Worm (Caenorhabditis elegans): ENCODE data around the gene F55C5.10.

The F55C5.10 gene

ce11 chrV:12294091-12294490 is 10.8 kb downstream of the F55C5.10 start:
- TF ChIP-seq ama-1 (optimal IDR thresholded peaks at IDR 0.05) (no peak), hnd-1 (tag; optimal IDR thresholded peaks at IDR 0.05) (no peak), tbx-37 (GFP tag; conservative IDR thresholded peaks at IDR 0.05) (no peak), tbx-11 (GFP tag; IDR thresholded peaks at IDR 0.05) (no peak), ceh-36 (tag; optimal IDR thresholded peaks at IDR 0.05) (no peak), flt-1 (GFP tag; IDR thresholded peaks at IDR 0.05) (no peak), F13C5.2 (tag; optimal IDR thresholded peaks at IDR 0.05) (no peak), sea-1 (GFP tag; conservative IDR thresholded peaks at IDR 0.05) (no peak), ceh-13 (GFP tag; optimal IDR thresholded peaks at IDR 0.05) (no peak), pes-1 (GFP tag; IDR thresholded peaks at IDR 0.05) (no peak), ets-7 (tag; optimal IDR thresholded peaks at IDR 0.05) (no peak), hmbx-1 (tag; optimal IDR thresholded peaks at IDR 0.05) (no peak), aly-1 (tag; optimal IDR thresholded peaks at IDR 0.05) (no peak), scrt-1 (GFP tag; IDR thresholded peaks at IDR 0.05) (no peak), hmg-4 (GFP tag; optimal IDR thresholded peaks at IDR 0.05) (no peak), B0310.2 (tag; optimal IDR thresholded peaks at IDR 0.05) (no peak)

- TF ChIP-seq aly-1 (tag; optimal IDR thresholded peaks at IDR 0.05) (no peak), flt-1 (GFP tag; IDR thresholded peaks at IDR 0.05) (no peak), scrt-1 (GFP tag; IDR thresholded peaks at IDR 0.05) (no peak), hmg-4 (GFP tag; optimal IDR thresholded peaks at IDR 0.05) (peak; percentile 2)
Observed at ce11 chrV:12295015-12295414, 11.7 kb downstream of the F55C5.10 start.

- no peak for TF ChIP-seq ama-1 (optimal IDR thresholded peaks at IDR 0.05)
- TF ChIP-seq ceh-36 (tag; optimal IDR thresholded peaks at IDR 0.05), result no peak
- no peak for TF ChIP-seq tbx-11 (GFP tag; IDR thresholded peaks at IDR 0.05)
- no peak for TF ChIP-seq ceh-13 (GFP tag; optimal IDR thresholded peaks at IDR 0.05)
- no peak for TF ChIP-seq tbx-37 (GFP tag; conservative IDR thresholded peaks at IDR 0.05)
Observed at ce11 chrV:12295520-12295919, 12.2 kb downstream of the F55C5.10 start.

ce11 chrV:12296122-12296521 is 12.8 kb downstream of the F55C5.10 start:
- TF ChIP-seq hmbx-1 (tag; optimal IDR thresholded peaks at IDR 0.05) (no peak), tbx-11 (GFP tag; IDR thresholded peaks at IDR 0.05) (no peak), ama-1 (optimal IDR thresholded peaks at IDR 0.05) (no peak), F13C5.2 (tag; optimal IDR thresholded peaks at IDR 0.05) (no peak), ceh-36 (tag; optimal IDR thresholded peaks at IDR 0.05) (no peak), hmg-4 (GFP tag; optimal IDR thresholded peaks at IDR 0.05) (no peak), tbx-37 (GFP tag; conservative IDR thresholded peaks at IDR 0.05) (no peak), B0310.2 (tag; optimal IDR thresholded peaks at IDR 0.05) (no peak), tra-4 (tag; optimal IDR thresholded peaks at IDR 0.05) (no peak), aly-1 (tag; optimal IDR thresholded peaks at IDR 0.05) (no peak), sea-1 (GFP tag; conservative IDR thresholded peaks at IDR 0.05) (no peak), ets-7 (tag; optimal IDR thresholded peaks at IDR 0.05) (no peak), pes-1 (GFP tag; IDR thresholded peaks at IDR 0.05) (no peak), flt-1 (GFP tag; IDR thresholded peaks at IDR 0.05) (no peak), scrt-1 (GFP tag; IDR thresholded peaks at IDR 0.05) (no peak), ceh-13 (GFP tag; optimal IDR thresholded peaks at IDR 0.05) (no peak), hnd-1 (tag; optimal IDR thresholded peaks at IDR 0.05) (no peak)

- TF ChIP-seq tbx-37 (GFP tag; conservative IDR thresholded peaks at IDR 0.05) (no peak), ama-1 (optimal IDR thresholded peaks at IDR 0.05) (no peak), ceh-36 (tag; optimal IDR thresholded peaks at IDR 0.05) (no peak), hmg-4 (GFP tag; optimal IDR thresholded peaks at IDR 0.05) (no peak), B0310.2 (tag; optimal IDR thresholded peaks at IDR 0.05) (no peak), ceh-13 (GFP tag; optimal IDR thresholded peaks at IDR 0.05) (no peak), aly-1 (tag; optimal IDR thresholded peaks at IDR 0.05) (no peak), scrt-1 (GFP tag; IDR thresholded peaks at IDR 0.05) (no peak), sea-1 (GFP tag; conservative IDR thresholded peaks at IDR 0.05) (no peak), tbx-11 (GFP tag; IDR thresholded peaks at IDR 0.05) (no peak), hnd-1 (tag; optimal IDR thresholded peaks at IDR 0.05) (no peak), F13C5.2 (tag; optimal IDR thresholded peaks at IDR 0.05) (no peak), pes-1 (GFP tag; IDR thresholded peaks at IDR 0.05) (no peak), hmbx-1 (tag; optimal IDR thresholded peaks at IDR 0.05) (no peak), flt-1 (GFP tag; IDR thresholded peaks at IDR 0.05) (no peak), ets-7 (tag; optimal IDR thresholded peaks at IDR 0.05) (no peak)
Observed at ce11 chrV:12296794-12297193, 13.5 kb downstream of the F55C5.10 start.

ce11 chrV:12298184-12298583 is 14.9 kb downstream of the F55C5.10 start:
- TF ChIP-seq tra-4 (tag; optimal IDR thresholded peaks at IDR 0.05) (no peak), ceh-13 (GFP tag; optimal IDR thresholded peaks at IDR 0.05) (no peak), ceh-36 (tag; optimal IDR thresholded peaks at IDR 0.05) (no peak), tbx-37 (GFP tag; conservative IDR thresholded peaks at IDR 0.05) (no peak), F13C5.2 (tag; optimal IDR thresholded peaks at IDR 0.05) (no peak), scrt-1 (GFP tag; IDR thresholded peaks at IDR 0.05) (no peak), aly-1 (tag; optimal IDR thresholded peaks at IDR 0.05) (no peak)

- no peak for TF ChIP-seq tbx-37 (GFP tag; conservative IDR thresholded peaks at IDR 0.05)
Observed at ce11 chrV:12299244-12299766, 16.0 kb downstream of the F55C5.10 start.

ce11 chrV:12300166-12300565 is 16.9 kb downstream of the F55C5.10 start:
- TF ChIP-seq sea-1 (GFP tag; conservative IDR thresholded peaks at IDR 0.05) (no peak), B0310.2 (tag; optimal IDR thresholded peaks at IDR 0.05) (no peak), aly-1 (tag; optimal IDR thresholded peaks at IDR 0.05) (no peak), pes-1 (GFP tag; IDR thresholded peaks at IDR 0.05) (no peak), F13C5.2 (tag; optimal IDR thresholded peaks at IDR 0.05) (no peak), hnd-1 (tag; optimal IDR thresholded peaks at IDR 0.05) (no peak), ceh-36 (tag; optimal IDR thresholded peaks at IDR 0.05) (no peak)

Measured in whole organism, early embryonic.